Worm (Caenorhabditis elegans): ENCODE data around the gene C18A11.2.
A peak's percentile ranks its signal among the peaks of the same experiment; 100 is the strongest.

The C18A11.2 gene

DNA sequence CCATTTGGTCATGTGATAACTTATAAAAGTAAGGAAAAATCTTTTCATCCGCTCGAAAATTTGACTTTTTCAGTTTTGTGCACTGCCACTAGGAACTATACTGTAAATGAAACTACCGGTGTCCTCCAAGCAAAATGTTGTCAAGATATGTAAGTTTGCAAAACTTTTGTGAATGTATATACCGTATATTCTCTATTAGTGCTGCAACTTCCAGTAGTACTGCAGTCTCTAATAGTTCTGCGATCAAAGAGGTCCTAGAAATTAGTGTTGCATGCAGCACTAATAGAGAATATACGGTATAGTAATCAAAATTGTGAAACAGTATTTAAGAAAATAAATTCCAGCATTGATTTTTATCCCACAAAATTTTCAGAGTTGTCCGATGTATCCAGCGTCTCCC lies 37.3 kb upstream of the C18A11.2 start:
- TF ChIP-seq nfyb-1 (GFP tag; IDR thresholded peaks at IDR 0.05) (0 out of 2 replicates have a peak, but pooled peaks have one; percentile 52), tlf-1 (GFP tag; optimal IDR thresholded peaks at IDR 0.05) (no peak)

DNA sequence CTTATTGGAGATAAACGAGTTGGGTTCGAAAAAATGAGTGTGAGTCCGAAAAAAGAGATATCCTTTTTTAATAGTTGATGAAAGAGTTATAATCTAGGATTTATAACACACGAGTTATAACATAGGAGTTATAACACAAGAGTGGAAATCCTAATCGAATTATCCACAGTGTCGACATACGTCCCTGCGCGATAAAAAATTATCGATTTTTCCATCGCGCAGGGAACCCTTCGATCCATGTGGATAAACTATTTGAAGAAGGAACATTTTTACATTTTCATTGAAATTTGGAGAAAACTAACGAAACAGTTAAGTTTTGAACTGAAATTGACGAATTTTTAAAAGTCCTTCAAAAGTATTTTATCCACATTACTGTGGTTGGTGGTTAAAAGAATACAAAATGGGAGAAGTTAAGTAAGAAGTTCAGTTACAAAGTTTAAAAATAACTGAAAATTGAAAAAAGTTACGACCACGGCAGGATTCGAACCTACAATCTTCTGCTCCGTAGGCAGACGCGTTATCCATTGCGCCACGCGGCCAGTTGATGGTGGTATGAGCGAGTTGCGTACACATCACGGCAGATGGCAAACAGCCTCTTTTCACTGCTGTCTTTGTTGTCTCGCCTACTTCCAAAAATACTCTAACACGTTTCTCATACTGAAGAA lies 31.0 kb upstream of the C18A11.2 start:
- no peak; the same call in 1 of the 2 replicates for TF ChIP-seq attf-3 (GFP tag; conservative IDR thresholded peaks at IDR 0.05)
- peak; percentile 27 for TF ChIP-seq hrde-1 (tag; optimal IDR thresholded peaks at IDR 0.05; ENCODE audit: borderline replicate concordance)
- TF ChIP-seq lsy-27 (tag; optimal IDR thresholded peaks at IDR 0.05; ENCODE audit: borderline replicate concordance, insufficient read depth) = peak; percentile 85
- TF ChIP-seq aptf-3 (GFP tag; IDR thresholded peaks at IDR 0.05) = no peak
- peak; percentile 74 for TF ChIP-seq F57C9.4 (tag; optimal IDR thresholded peaks at IDR 0.05)
- TF ChIP-seq nfya-2 (GFP tag; IDR thresholded peaks at IDR 0.05) = no peak
- TF ChIP-seq rec-8 (tag; optimal IDR thresholded peaks at IDR 0.05) = peak; percentile 41 to 74
- peak; percentile 95 for TF ChIP-seq him-1 (tag; optimal IDR thresholded peaks at IDR 0.05)
- TF ChIP-seq snpc-4 (GFP tag; optimal IDR thresholded peaks at IDR 0.05) = peak; percentile 68
- TF ChIP-seq snpc-4 (tag; optimal IDR thresholded peaks at IDR 0.05) = peak; percentile 69 to 87 (median 81)
- TF ChIP-seq mes-4 (tag; optimal IDR thresholded peaks at IDR 0.05) = peak; percentile 81
- TF ChIP-seq ceh-40 (GFP tag; IDR thresholded peaks at IDR 0.05) = peak; percentile 85
- peak; percentile 93 for TF ChIP-seq rpc-1 (optimal IDR thresholded peaks at IDR 0.05)
- TF ChIP-seq rpc-1 (tag; optimal IDR thresholded peaks at IDR 0.05) = peak; percentile 98
- TF ChIP-seq unc-130 (GFP tag; optimal IDR thresholded peaks at IDR 0.05) = no peak
- peak; percentile 88 for TF ChIP-seq T07F8.4 (tag; optimal IDR thresholded peaks at IDR 0.05)
- TF ChIP-seq dox-1 (GFP tag; IDR thresholded peaks at IDR 0.05) = peak; percentile 96
- TF ChIP-seq ceh-58 (GFP tag; IDR thresholded peaks at IDR 0.05) = 0 out of 2 replicates have a peak, but pooled peaks have one; percentile 45
- peak; percentile 100 for TF ChIP-seq ztf-26 (tag; optimal IDR thresholded peaks at IDR 0.05)
- TF ChIP-seq attf-5 (GFP tag; optimal IDR thresholded peaks at IDR 0.05) = peak; percentile 74
- peak; percentile 95 for TF ChIP-seq ceh-27 (GFP tag; optimal IDR thresholded peaks at IDR 0.05)
- TF ChIP-seq hmg-20 (GFP tag; IDR thresholded peaks at IDR 0.05) = peak; percentile 94
- peak; percentile 34 for TF ChIP-seq snpc-1.1 (tag; optimal IDR thresholded peaks at IDR 0.05; ENCODE audit: insufficient read depth)
- peak; percentile 55 for TF ChIP-seq C17E4.6 (GFP tag; IDR thresholded peaks at IDR 0.05)
- peak; percentile 14 for TF ChIP-seq sptf-2 (GFP tag; optimal IDR thresholded peaks at IDR 0.05)
- TF ChIP-seq pbrm-1 (GFP tag; IDR thresholded peaks at IDR 0.05) = peak; percentile 89
- peak; percentile 87 for TF ChIP-seq let-526 (GFP tag; IDR thresholded peaks at IDR 0.05)
- TF ChIP-seq egrh-3 (GFP tag; IDR thresholded peaks at IDR 0.05) = peak; percentile 66
- TF ChIP-seq egl-18 (GFP tag; IDR thresholded peaks at IDR 0.05) = peak; percentile 94
- TF ChIP-seq rcor-1 (GFP tag; IDR thresholded peaks at IDR 0.05) = peak; percentile 97
- peak; percentile 72 for TF ChIP-seq lir-1 (GFP tag; conservative IDR thresholded peaks at IDR 0.05)
- peak; percentile 92 for TF ChIP-seq ets-4 (GFP tag; optimal IDR thresholded peaks at IDR 0.05)
- peak; percentile 96 for TF ChIP-seq F22D6.2 (tag; optimal IDR thresholded peaks at IDR 0.05)
- TF ChIP-seq B0336.3 (GFP tag; IDR thresholded peaks at IDR 0.05) = peak; percentile 99
- TF ChIP-seq C06A6.2 (GFP tag; conservative IDR thresholded peaks at IDR 0.05) = peak; percentile 97
- peak; percentile 57; the same call in 1 of the 2 replicates for TF ChIP-seq Y53F4B.3 (GFP tag; IDR thresholded peaks at IDR 0.05)
- TF ChIP-seq hsf-1 (GFP tag; IDR thresholded peaks at IDR 0.05) = no peak
- peak; percentile 8 for TF ChIP-seq snpc-1.3 (tag; optimal IDR thresholded peaks at IDR 0.05; ENCODE audit: insufficient read depth)
- TF ChIP-seq tlf-1 (GFP tag; optimal IDR thresholded peaks at IDR 0.05) = peak; percentile 97
- peak; percentile 97 for TF ChIP-seq ZK185.1 (tag; optimal IDR thresholded peaks at IDR 0.05; ENCODE audit: poor library complexity, severe bottlenecking)
- peak; percentile 60 for TF ChIP-seq T26A5.8 (tag; optimal IDR thresholded peaks at IDR 0.05)
- peak; percentile 84 for TF ChIP-seq ceh-79 (tag; optimal IDR thresholded peaks at IDR 0.05)
- peak; percentile 88 for TF ChIP-seq die-1 (tag; optimal IDR thresholded peaks at IDR 0.05)
- TF ChIP-seq Y53G8AR.9 (GFP tag; conservative IDR thresholded peaks at IDR 0.05) = peak; percentile 96

All from whole organism, young adult.